Fruit fly (Drosophila melanogaster) whole organism, pupa: ENCODE data around the gene UK114.

Experiments
- CG10348 ChIP-seq: fragments of 200-800 bp; sonication (Bioruptor generic); IDR thresholded peaks from 2 replicates; pipeline ENCODE4 v1.3.6; 2022; ENCODE audit warnings: missing biosample characterization, missing genetic modification characterization
- CG17806 ChIP-seq: fragments of 200-800 bp; sonication (Bioruptor generic); optimal IDR thresholded peaks from 2 replicates; lab custom pipeline; 2018; ENCODE audit warnings: missing biosample characterization, mild to moderate bottlenecking, missing genetic modification characterization, moderate library complexity
- CG4496 ChIP-seq: fragments of 200-800 bp; sonication (Bioruptor generic); IDR thresholded peaks from 3 replicates; pipeline ENCODE4 v1.3.6; 2022; ENCODE audit warnings: missing biosample characterization, missing genetic modification characterization
- CG9948 ChIP-seq: fragments of 200-800 bp; sonication (Bioruptor generic); optimal IDR thresholded peaks from 2 replicates; lab custom pipeline; 2018; ENCODE audit warnings: missing biosample characterization, mild to moderate bottlenecking, missing genetic modification characterization, moderate library complexity
- EcR ChIP-seq: fragments of 200-800 bp; sonication (Bioruptor generic); optimal IDR thresholded peaks from 3 replicates; lab custom pipeline; 2019; ENCODE audit warnings: missing biosample characterization, missing genetic modification characterization, mild to moderate bottlenecking, moderate library complexity, missing genetic modification reagents
- Ets98B ChIP-seq: fragments of 200-800 bp; sonication (Bioruptor generic); IDR thresholded peaks from 2 replicates; pipeline ENCODE4 v1.3.6; 2022; ENCODE audit warnings: missing biosample characterization, missing genetic modification characterization
- Pif1A ChIP-seq: fragments of 200-800 bp; sonication (Bioruptor generic); optimal IDR thresholded peaks from 3 replicates; lab custom pipeline; 2016; ENCODE audit warnings: missing biosample characterization, missing genetic modification characterization
- Pif1B ChIP-seq: fragments of 200-800 bp; sonication (Bioruptor generic); optimal IDR thresholded peaks from 3 replicates; lab custom pipeline; 2016; ENCODE audit warnings: missing biosample characterization, missing genetic modification characterization
- Snoo ChIP-seq: fragments of 200-800 bp; sonication (Bioruptor generic); optimal IDR thresholded peaks from 3 replicates; lab custom pipeline; 2017; ENCODE audit warnings: missing biosample characterization, mild to moderate bottlenecking, missing genetic modification characterization, inconsistent platforms
- fd96Ca ChIP-seq: fragments of 200-800 bp; sonication (Bioruptor generic); IDR thresholded peaks from 3 replicates; pipeline ENCODE4 v1.3.6; 2022; ENCODE audit warnings: missing biosample characterization, missing genetic modification characterization
- rn ChIP-seq: fragments of 200-800 bp; sonication (Bioruptor generic); IDR thresholded peaks from 2 replicates; pipeline ENCODE4 v1.3.6; 2022; ENCODE audit warnings: missing biosample characterization, missing genetic modification characterization

DNA sequence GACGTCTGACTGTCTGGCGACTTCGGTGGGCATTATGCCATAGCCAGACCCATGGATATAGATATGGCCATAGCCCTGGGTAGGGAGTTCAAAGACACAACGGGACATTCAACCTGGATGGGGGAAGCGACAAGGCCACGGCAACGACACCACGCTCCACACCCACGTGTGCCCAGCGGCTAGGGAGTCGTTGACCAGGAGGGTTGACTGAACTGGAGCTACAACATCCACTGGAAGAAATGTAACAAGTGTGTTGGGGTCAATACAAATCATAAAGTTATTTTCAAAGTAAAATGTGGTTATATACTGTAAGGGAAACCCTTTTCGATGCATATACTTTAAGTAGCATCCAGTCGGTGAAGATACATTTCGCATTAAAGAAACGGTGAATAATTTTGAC is 26.9 kb upstream of the UK114 start:
- TF ChIP-seq CG9948 (tag; lab: Kevin White, UChicago) = no peak
- peak; percentile 83 for TF ChIP-seq EcR (GFP tag; lab: Kevin White, UChicago)
- TF ChIP-seq Pif1A (GFP tag; lab: Kevin White, UChicago) = no peak
- TF ChIP-seq CG17806 (tag; lab: Kevin White, UChicago) = no peak
- no peak for TF ChIP-seq Pif1B
- TF ChIP-seq CG10348 (GFP tag; lab: Robert Waterston, UW) = no peak
- no peak for TF ChIP-seq CG4496 (GFP tag; lab: Robert Waterston, UW)
- no peak for TF ChIP-seq rn (GFP tag; lab: Robert Waterston, UW)
- no peak for TF ChIP-seq Snoo (tag; lab: Kevin White, UChicago)
- TF ChIP-seq fd96Ca (GFP tag; lab: Robert Waterston, UW) = no peak
- TF ChIP-seq Ets98B (GFP tag; lab: Robert Waterston, UW) = no peak
